Fruit fly (Drosophila melanogaster) whole organism, embryonic: Measurements from ENCODE around the gene RtcB.

ENCODE experiments used
- Bdp1 ChIP-seq: fragments of 200-800 bp; sonication (Bioruptor generic); optimal IDR thresholded peaks from 3 replicates; lab custom pipeline; 2016; ENCODE audit warnings: missing biosample characterization, missing genetic modification characterization
- CG10274 ChIP-seq: fragments of 200-800 bp; sonication (Bioruptor generic); optimal IDR thresholded peaks from 3 replicates; lab custom pipeline; 2017; ENCODE audit warnings: missing biosample characterization, mild to moderate bottlenecking, missing genetic modification characterization
- CG10366 ChIP-seq: fragments of 200-800 bp; sonication (Bioruptor generic); IDR thresholded peaks from 2 replicates; pipeline ENCODE4 v1.3.6; 2022; ENCODE audit warnings: missing biosample characterization, missing genetic modification characterization
- CG11398 ChIP-seq: fragments of 200-800 bp; sonication (Bioruptor generic); optimal IDR thresholded peaks from 2 replicates; lab custom pipeline; 2016; ENCODE audit warnings: missing biosample characterization, missing genetic modification characterization
- CG11695 ChIP-seq: fragments of 200-800 bp; sonication (Bioruptor generic); IDR thresholded peaks from 3 replicates; pipeline ENCODE4 v1.3.6; 2022; ENCODE audit warnings: missing biosample characterization, missing genetic modification characterization
- CG13123 ChIP-seq: fragments of 200-800 bp; sonication (Bioruptor generic); optimal IDR thresholded peaks from 2 replicates; lab custom pipeline; 2016; ENCODE audit warnings: missing biosample characterization, missing genetic modification characterization
- CG14050 ChIP-seq: fragments of 200-800 bp; sonication (Bioruptor generic); IDR thresholded peaks from 3 replicates; pipeline ENCODE4 v1.3.6; 2022; ENCODE audit warnings: missing biosample characterization, missing genetic modification characterization
- CG15269 ChIP-seq: fragments of 200-800 bp; sonication (Bioruptor generic); optimal IDR thresholded peaks from 2 replicates; lab custom pipeline; 2018; ENCODE audit warnings: missing biosample characterization, mild to moderate bottlenecking, missing genetic modification characterization, moderate library complexity
- CG15479 ChIP-seq: fragments of 200-800 bp; sonication (Bioruptor generic); optimal IDR thresholded peaks from 3 replicates; lab custom pipeline; 2019; ENCODE audit warnings: missing biosample characterization, mild to moderate bottlenecking, missing genetic modification characterization, moderate library complexity
- CG18262 ChIP-seq: fragments of 200-800 bp; optimal IDR thresholded peaks from 3 replicates; lab custom pipeline; 2019; ENCODE audit warnings: missing biosample characterization, mild to moderate bottlenecking, missing genetic modification characterization, moderate library complexity
- CG2116 ChIP-seq: fragments of 200-800 bp; sonication (Bioruptor generic); optimal IDR thresholded peaks from 3 replicates; lab custom pipeline; 2018; ENCODE audit warnings: missing biosample characterization, mild to moderate bottlenecking, missing genetic modification characterization
- CG31224 ChIP-seq: fragments of 200-800 bp; sonication (Bioruptor generic); IDR thresholded peaks from 2 replicates; pipeline ENCODE4 v1.3.6; 2022; ENCODE audit warnings: missing biosample characterization, missing genetic modification characterization
- CG32767 ChIP-seq: fragments of 200-800 bp; sonication (Bioruptor generic); IDR thresholded peaks from 2 replicates; pipeline ENCODE4 v1.3.6; 2022; ENCODE audit warnings: missing biosample characterization, missing genetic modification characterization
- CG4328 ChIP-seq: fragments of 200-800 bp; sonication (Bioruptor generic); optimal IDR thresholded peaks from 3 replicates; lab custom pipeline; 2017; ENCODE audit warnings: missing biosample characterization, missing genetic modification reagents, missing genetic modification characterization
- CG9437 ChIP-seq: fragments of 200-800 bp; sonication (Bioruptor generic); optimal IDR thresholded peaks from 2 replicates; lab custom pipeline; 2018; ENCODE audit warnings: missing biosample characterization, mild to moderate bottlenecking, missing genetic modification characterization
- CG9609 ChIP-seq: fragments of 200-800 bp; sonication (Bioruptor generic); optimal IDR thresholded peaks from 3 replicates; lab custom pipeline; 2016; ENCODE audit warnings: missing biosample characterization, missing genetic modification characterization
- CG9876 ChIP-seq: fragments of 200-800 bp; sonication (Bioruptor generic); optimal IDR thresholded peaks from 2 replicates; lab custom pipeline; 2016; ENCODE audit warnings: missing biosample characterization, missing genetic modification characterization
- Dek ChIP-seq: fragments of 200-800 bp; sonication (Bioruptor generic); optimal IDR thresholded peaks from 3 replicates; lab custom pipeline; 2019; ENCODE audit warnings: missing biosample characterization, mild to moderate bottlenecking, missing genetic modification characterization, moderate library complexity
- Dip2 ChIP-seq: fragments of 200-800 bp; sonication (Bioruptor generic); IDR thresholded peaks from 2 replicates; pipeline ENCODE4 v1.3.6; 2022; ENCODE audit warnings: missing biosample characterization, missing genetic modification characterization
- Doc2 ChIP-seq: fragments of 200-800 bp; sonication (Bioruptor generic); IDR thresholded peaks from 2 replicates; pipeline ENCODE4 v1.3.6; 2022; ENCODE audit warnings: missing biosample characterization, missing genetic modification characterization
- Eip74EF ChIP-seq, 2 experiments: fragments of 200-800 bp in 1 of 2; fragments of >200 bp in 1 of 2; sonication (Bioruptor generic) in 1 of 2; optimal IDR thresholded peaks; 2 replicates each; lab custom pipeline; 2017 to 2019; ENCODE audit warnings: missing biosample characterization in 2 of 2, missing genetic modification characterization in 2 of 2, mild to moderate bottlenecking in 1 of 2, moderate library complexity in 1 of 2
- Elba2 ChIP-seq: fragments of 200-800 bp; sonication (Bioruptor generic); optimal IDR thresholded peaks from 3 replicates; lab custom pipeline; 2016; ENCODE audit warnings: missing biosample characterization, missing genetic modification characterization
- GATAe ChIP-seq: fragments of 200-800 bp; sonication (Bioruptor generic); conservative IDR thresholded peaks from 2 replicates; pipeline ENCODE4 v1.3.6; 2022; ENCODE audit warnings: missing biosample characterization, missing genetic modification characterization
- Hand ChIP-seq: fragments of 200-800 bp; sonication (Bioruptor generic); optimal IDR thresholded peaks from 2 replicates; lab custom pipeline; 2017; ENCODE audit warnings: mild to moderate bottlenecking, missing biosample characterization, missing genetic modification reagents, missing genetic modification characterization
- Hr3 ChIP-seq: fragments of 200-800 bp; sonication (Bioruptor generic); optimal IDR thresholded peaks from 3 replicates; lab custom pipeline; 2016; ENCODE audit warnings: missing biosample characterization, missing genetic modification characterization
- Hsf ChIP-seq: fragments of 200-800 bp; sonication (Bioruptor generic); optimal IDR thresholded peaks from 3 replicates; lab custom pipeline; 2016; ENCODE audit warnings: missing biosample characterization, missing genetic modification characterization
- NC2α ChIP-seq: fragments of 200-800 bp; sonication (Bioruptor generic); optimal IDR thresholded peaks from 2 replicates; lab custom pipeline; 2016; ENCODE audit warnings: missing biosample characterization, missing genetic modification characterization
- Oli ChIP-seq: fragments of 200-800 bp; sonication (Bioruptor generic); optimal IDR thresholded peaks from 2 replicates; lab custom pipeline; 2018; ENCODE audit warnings: missing biosample characterization, mild to moderate bottlenecking, missing genetic modification characterization, moderate library complexity
- Optix ChIP-seq: fragments of 200-800 bp; sonication (Bioruptor generic); IDR thresholded peaks from 3 replicates; pipeline ENCODE4 v1.3.6; 2022; ENCODE audit warnings: missing biosample characterization, missing genetic modification characterization
- Scr ChIP-seq: fragments of 200-800 bp; sonication (Bioruptor generic); IDR thresholded peaks from 2 replicates; pipeline ENCODE4 v1.3.6; 2022; ENCODE audit warnings: missing biosample characterization, missing genetic modification characterization; ENCODE audit not compliant: partially characterized antibody
- Sin3A ChIP-seq: fragments of >200 bp; optimal IDR thresholded peaks from 2 replicates; lab custom pipeline; 2018
- Sox102F ChIP-seq: fragments of 200-800 bp; sonication (Bioruptor generic); optimal IDR thresholded peaks from 2 replicates; lab custom pipeline; 2018; ENCODE audit warnings: missing biosample characterization, mild to moderate bottlenecking, missing genetic modification characterization, moderate library complexity
- Taf1 ChIP-seq: fragments of 200-800 bp; sonication (Bioruptor generic); IDR thresholded peaks from 2 replicates; pipeline ENCODE4 v1.3.6; 2022; ENCODE audit warnings: missing biosample characterization, missing genetic modification characterization
- Usf ChIP-seq: fragments of 200-800 bp; sonication (Bioruptor generic); optimal IDR thresholded peaks from 2 replicates; lab custom pipeline; 2017; ENCODE audit warnings: missing genotype, missing biosample characterization, missing genetic modification characterization
- ase ChIP-seq: fragments of 200-800 bp; sonication (Bioruptor generic); IDR thresholded peaks from 3 replicates; pipeline ENCODE4 v1.3.6; 2022; ENCODE audit warnings: missing biosample characterization, missing genetic modification characterization
- bsh ChIP-seq, 2 experiments: fragments of 200-800 bp; sonication (Bioruptor generic); optimal IDR thresholded peaks; 2 replicates each; lab custom pipeline; 2017 to 2018; ENCODE audit warnings: mild to moderate bottlenecking in 2 of 2, missing biosample characterization in 2 of 2, missing genetic modification characterization in 2 of 2, moderate library complexity in 1 of 2
- chm ChIP-seq: fragments of 200-800 bp; sonication (Bioruptor generic); IDR thresholded peaks from 2 replicates; pipeline ENCODE4 v1.3.6; 2022; ENCODE audit warnings: missing biosample characterization, missing genetic modification characterization
- corto ChIP-seq: fragments of 200-800 bp; sonication (Bioruptor generic); optimal IDR thresholded peaks from 2 replicates; lab custom pipeline; 2016; ENCODE audit warnings: missing biosample characterization, mild to moderate bottlenecking, missing genetic modification characterization, moderate library complexity
- fd96Cb ChIP-seq: fragments of 200-800 bp; sonication (Bioruptor generic); optimal IDR thresholded peaks from 2 replicates; lab custom pipeline; 2018; ENCODE audit warnings: missing biosample characterization, mild to moderate bottlenecking, missing genetic modification characterization, moderate library complexity
- her ChIP-seq: fragments of 200-800 bp; sonication (Bioruptor generic); optimal IDR thresholded peaks from 2 replicates; lab custom pipeline; 2016; ENCODE audit warnings: missing biosample characterization, missing genetic modification characterization
- hth ChIP-seq: fragments of >200 bp; optimal IDR thresholded peaks from 2 replicates; lab custom pipeline; 2017; ENCODE audit warnings: inconsistent platforms
- jigr1 ChIP-seq: fragments of 200-800 bp; sonication (Bioruptor generic); IDR thresholded peaks from 3 replicates; pipeline ENCODE4 v1.3.6; 2022; ENCODE audit warnings: missing biosample characterization, missing genetic modification characterization
- kay ChIP-seq: fragments of 200-800 bp; sonication (Bioruptor generic); optimal IDR thresholded peaks from 2 replicates; lab custom pipeline; 2016; ENCODE audit warnings: missing biosample characterization, missing genetic modification characterization
- lola ChIP-seq, 3 experiments: fragments of >200 bp in 2 of 3; fragments of 200-800 bp in 1 of 3; sonication (Bioruptor generic) in 1 of 3; optimal IDR thresholded peaks; 2 replicates each; lab custom pipeline; 2017 to 2019; ENCODE audit warnings: missing biosample characterization in 3 of 3, missing genetic modification characterization in 3 of 3, mild to moderate bottlenecking in 1 of 3, moderate library complexity in 1 of 3
- odd ChIP-seq: fragments of 200-800 bp; sonication (Bioruptor generic); optimal IDR thresholded peaks from 2 replicates; lab custom pipeline; 2017; ENCODE audit warnings: missing biosample characterization, mild to moderate bottlenecking, missing genetic modification characterization
- pum ChIP-seq: fragments of 200-800 bp; sonication (Bioruptor generic); optimal IDR thresholded peaks from 2 replicates; lab custom pipeline; 2016; ENCODE audit warnings: missing biosample characterization, missing genetic modification characterization
- seq ChIP-seq: fragments of 200-800 bp; sonication (Bioruptor generic); IDR thresholded peaks from 2 replicates; pipeline ENCODE4 v1.3.6; 2022; ENCODE audit warnings: missing biosample characterization, missing genetic modification characterization
- sisA ChIP-seq: fragments of 200-800 bp; sonication (Bioruptor generic); IDR thresholded peaks from 2 replicates; pipeline ENCODE4 v1.3.6; 2022; ENCODE audit warnings: missing biosample characterization, missing genetic modification characterization
- stwl ChIP-seq: fragments of 200-800 bp; sonication (Bioruptor generic); optimal IDR thresholded peaks from 3 replicates; lab custom pipeline; 2018; ENCODE audit warnings: missing biosample characterization, mild to moderate bottlenecking, missing genetic modification characterization, moderate library complexity

Gene RtcB

DNA sequence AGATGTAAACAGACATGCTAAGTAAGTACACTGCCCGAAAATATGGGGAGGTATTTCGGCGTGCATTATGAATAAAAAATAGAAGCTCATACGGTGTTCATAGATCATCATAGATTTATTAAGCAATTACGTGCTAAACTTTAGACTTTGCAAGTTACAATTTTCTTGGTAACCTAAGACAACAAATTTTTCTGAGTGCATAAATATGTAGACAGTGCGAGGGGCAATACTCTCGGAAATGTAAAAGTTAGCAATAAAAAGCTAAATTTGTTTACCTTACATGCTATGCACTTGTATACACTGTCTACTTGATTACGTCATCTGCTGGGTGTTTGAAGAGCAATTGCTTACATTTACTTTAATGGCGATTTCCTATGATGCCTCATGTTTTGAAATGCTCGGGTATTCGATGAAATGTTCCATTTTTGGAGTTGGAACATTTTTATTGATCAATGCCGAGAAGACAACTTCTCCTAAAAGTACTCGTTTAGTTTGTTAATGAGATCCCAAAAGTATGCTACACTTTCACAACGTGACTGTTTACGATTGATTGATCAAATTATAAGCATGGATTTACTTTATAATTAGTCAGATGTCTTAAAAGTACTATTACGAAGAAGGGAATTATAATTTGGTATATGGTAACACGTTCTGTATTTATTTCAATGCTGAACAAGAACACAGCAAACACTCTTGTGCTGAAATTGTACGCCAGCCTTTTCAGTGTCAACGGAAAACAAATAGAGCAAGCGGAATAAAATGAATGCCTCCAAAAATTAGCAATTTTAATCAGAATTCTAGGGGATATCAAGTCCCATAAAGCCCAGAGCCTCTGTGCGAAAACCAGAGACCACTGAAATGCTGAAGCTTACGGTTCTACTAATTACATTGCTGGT lies 13.6 kb upstream of the RtcB start, which contains the start of gene Lectin-galC1 (continued):
- TF ChIP-seq bsh (GFP tag; optimal IDR thresholded peaks at IDR 0.05; lab: Kevin White, UChicago) (peak in 1 of 2 experiments; percentile 93), Sox102F (GFP tag; lab: Kevin White, UChicago) (peak; percentile 93), hth (lab: Kevin White, UChicago) (no peak), CG9609 (GFP tag; lab: Kevin White, UChicago) (peak; percentile 86), kay (GFP tag; lab: Kevin White, UChicago) (peak; percentile 82), fd96Cb (tag; lab: Kevin White, UChicago) (peak; percentile 84), jigr1 (no peak), Dek (tag; lab: Kevin White, UChicago) (peak; percentile 73), Scr (GFP tag; lab: Robert Waterston, UW) (no peak), sisA (GFP tag; lab: Robert Waterston, UW) (peak; percentile 88; the same call in 1 of the 2 replicates), her (GFP tag; lab: Kevin White, UChicago) (peak; percentile 88), CG18262 (tag; lab: Kevin White, UChicago) (peak; percentile 90), chm (peak; percentile 81), Bdp1 (peak; percentile 76), Optix (GFP tag; lab: Robert Waterston, UW) (peak; percentile 84), pum (GFP tag; lab: Kevin White, UChicago) (peak; percentile 88), CG10274 (GFP tag; lab: Kevin White, UChicago) (peak; percentile 70), Usf (peak; percentile 63), Dip2 (GFP tag; lab: Robert Waterston, UW) (no peak), Hand (GFP tag; lab: Kevin White, UChicago) (peak; percentile 56), Elba2 (GFP tag; lab: Kevin White, UChicago) (peak; percentile 15), Hr3 (peak; percentile 82), Hsf (GFP tag; lab: Kevin White, UChicago) (peak; percentile 89), CG31224 (GFP tag; lab: Robert Waterston, UW) (peak; percentile 72), Doc2 (GFP tag; lab: Robert Waterston, UW) (no peak), NC2α (GFP tag; lab: Kevin White, UChicago) (peak; percentile 85), Oli (tag; lab: Kevin White, UChicago) (peak; percentile 91), CG13123 (GFP tag; lab: Kevin White, UChicago) (peak; percentile 74), CG32767 (peak; percentile 86), CG15269 (tag; lab: Kevin White, UChicago) (peak; percentile 90), corto (no peak), stwl (tag; lab: Kevin White, UChicago) (peak; percentile 35), Sin3A (lab: Kevin White, UChicago) (no peak), CG9437 (GFP tag; lab: Kevin White, UChicago) (peak; percentile 64), lola (GFP tag; optimal IDR thresholded peaks at IDR 0.05; lab: Kevin White, UChicago) (peak in 1 of 3 experiments; percentile 83), CG11695 (GFP tag; lab: Robert Waterston, UW) (peak; percentile 82), CG2116 (GFP tag; lab: Kevin White, UChicago) (peak; percentile 70), GATAe (GFP tag; lab: Robert Waterston, UW) (no peak), seq (peak; percentile 88), CG4328 (peak; percentile 78), CG14050 (GFP tag; lab: Robert Waterston, UW) (peak; percentile 77), Taf1 (GFP tag; lab: Robert Waterston, UW) (peak; percentile 30; the same call in 1 of the 2 replicates), odd (GFP tag; lab: Kevin White, UChicago) (peak; percentile 84), CG15479 (GFP tag; lab: Kevin White, UChicago) (no peak), Eip74EF (GFP tag; optimal IDR thresholded peaks at IDR 0.05; lab: Kevin White, UChicago) (peak in 1 of 2 experiments; percentile 89), CG10366 (GFP tag; lab: Robert Waterston, UW) (peak; percentile 85), ase (GFP tag; lab: Robert Waterston, UW) (no peak; the same call in 1 of the 3 replicates), CG9876 (GFP tag; lab: Kevin White, UChicago) (peak; percentile 67), CG11398 (peak; percentile 83)
